Worm (Caenorhabditis elegans) whole organism, L3 larva: ENCODE data around the gene irld-25.

ENCODE experiments used
- ZK546.5 ChIP-seq: sonication (generic microtip); optimal IDR thresholded peaks from 2 replicates; lab custom pipeline; 2017; ENCODE audit warnings: missing biosample characterization, missing genetic modification characterization
- aly-2 ChIP-seq: fragments of 150-350 bp; optimal IDR thresholded peaks from 2 replicates; lab custom pipeline; 2014; ENCODE audit warnings: missing biosample characterization, missing genetic modification characterization
- ceh-16 ChIP-seq: sonication (generic microtip); optimal IDR thresholded peaks from 2 replicates; lab custom pipeline; 2017; ENCODE audit warnings: missing biosample characterization, missing genetic modification characterization
- ceh-28 ChIP-seq: fragments of 150-350 bp; optimal IDR thresholded peaks from 2 replicates; lab custom pipeline; 2014; ENCODE audit warnings: missing biosample characterization, missing genetic modification reagents, missing genetic modification characterization
- ceh-82 ChIP-seq: fragments of 150-350 bp; optimal IDR thresholded peaks from 2 replicates; lab custom pipeline; 2014; ENCODE audit warnings: missing biosample characterization, missing genetic modification characterization
- ceh-9 ChIP-seq: sonication (generic microtip); optimal IDR thresholded peaks from 2 replicates; lab custom pipeline; 2018; ENCODE audit warnings: missing biosample characterization, missing genetic modification characterization
- egl-27 ChIP-seq: sonication (generic microtip); optimal IDR thresholded peaks from 4 replicates; lab custom pipeline; 2017; ENCODE audit warnings: missing biosample characterization, missing genetic modification reagents, missing genetic modification characterization
- egl-5 ChIP-seq: fragments of 150-350 bp; optimal IDR thresholded peaks from 2 replicates; lab custom pipeline; 2017; ENCODE audit warnings: missing biosample characterization, missing genetic modification reagents, missing genetic modification characterization, inconsistent platforms
- elt-1 ChIP-seq: fragments of 150-350 bp; optimal IDR thresholded peaks from 2 replicates; lab custom pipeline; 2014; ENCODE audit warnings: missing biosample characterization, missing genetic modification characterization
- elt-3 ChIP-seq, 3 experiments: fragments of 150-350 bp in 1 of 3; sonication (generic microtip) in 2 of 3; optimal IDR thresholded peaks; 2 replicates in 2 of 3; 4 replicates in 1 of 3; lab custom pipeline; 2014 to 2017; ENCODE audit warnings: missing biosample characterization in 3 of 3, missing genetic modification characterization in 3 of 3
- fkh-10 ChIP-seq: sonication (generic microtip); optimal IDR thresholded peaks from 2 replicates; lab custom pipeline; 2017; ENCODE audit warnings: missing biosample characterization, missing genetic modification reagents, missing genetic modification characterization
- fkh-2 ChIP-seq: fragments of 150-350 bp; optimal IDR thresholded peaks from 2 replicates; lab custom pipeline; 2014; ENCODE audit warnings: missing biosample characterization, missing genetic modification reagents, missing genetic modification characterization
- fos-1 ChIP-seq: fragments of 150-350 bp; optimal IDR thresholded peaks from 2 replicates; lab custom pipeline; 2014; ENCODE audit warnings: missing biosample characterization, missing genetic modification characterization
- hmg-11 ChIP-seq: sonication (generic microtip); optimal IDR thresholded peaks from 2 replicates; lab custom pipeline; 2016; ENCODE audit warnings: missing genetic modification characterization, missing compliant biosample characterization
- lin-15B ChIP-seq: fragments of 150-350 bp; optimal IDR thresholded peaks from 2 replicates; lab custom pipeline; 2014; ENCODE audit warnings: missing biosample characterization, missing genetic modification characterization
- lin-39 ChIP-seq: fragments of 150-350 bp; optimal IDR thresholded peaks from 2 replicates; lab custom pipeline; 2018; ENCODE audit warnings: missing biosample characterization, missing genetic modification reagents, missing genetic modification characterization
- lsy-12 ChIP-seq: sonication (generic microtip); optimal IDR thresholded peaks from 2 replicates; lab custom pipeline; 2016; ENCODE audit warnings: mild to moderate bottlenecking, missing genetic modification characterization, missing compliant biosample characterization
- mdl-1 ChIP-seq: fragments of 150-350 bp; optimal IDR thresholded peaks from 2 replicates; lab custom pipeline; 2014; ENCODE audit warnings: missing biosample characterization, missing genetic modification characterization
- nfya-1 ChIP-seq: sonication (generic microtip); optimal IDR thresholded peaks from 2 replicates; lab custom pipeline; 2017; ENCODE audit warnings: missing genetic modification characterization, mild to moderate bottlenecking, missing compliant biosample characterization, antibody characterized with exemption, moderate library complexity; ENCODE audit not compliant: insufficient read depth
- nhr-12 ChIP-seq: fragments of 150-350 bp; optimal IDR thresholded peaks from 2 replicates; lab custom pipeline; 2014; ENCODE audit warnings: missing biosample characterization, missing genetic modification characterization
- nhr-23 ChIP-seq: fragments of 150-350 bp; optimal IDR thresholded peaks from 2 replicates; lab custom pipeline; 2014; ENCODE audit warnings: missing biosample characterization, missing genetic modification reagents, missing genetic modification characterization
- nhr-237 ChIP-seq: fragments of 150-350 bp; optimal IDR thresholded peaks from 2 replicates; lab custom pipeline; 2014; ENCODE audit warnings: missing biosample characterization, missing genetic modification characterization
- nhr-28 ChIP-seq: fragments of 150-350 bp; optimal IDR thresholded peaks from 2 replicates; lab custom pipeline; 2014; ENCODE audit warnings: missing biosample characterization, missing genetic modification characterization
- nhr-43 ChIP-seq: sonication (generic microtip); optimal IDR thresholded peaks from 2 replicates; lab custom pipeline; 2016; ENCODE audit warnings: mild to moderate bottlenecking, missing genetic modification characterization, missing compliant biosample characterization; ENCODE audit not compliant: poor library complexity, severe bottlenecking
- nhr-76 ChIP-seq: fragments of 150-350 bp; sonication (generic microtip); optimal IDR thresholded peaks from 5 replicates; lab custom pipeline; 2014; ENCODE audit warnings: missing biosample characterization, missing genetic modification characterization
- nhr-77 ChIP-seq: fragments of 150-350 bp; optimal IDR thresholded peaks from 2 replicates; lab custom pipeline; 2014; ENCODE audit warnings: missing biosample characterization, missing genetic modification characterization
- pha-4 ChIP-seq: fragments of 150-350 bp; optimal IDR thresholded peaks from 2 replicates; lab custom pipeline; 2014; ENCODE audit warnings: missing biosample characterization, missing genetic modification reagents, missing genetic modification characterization
- pqm-1 ChIP-seq: fragments of 150-350 bp; optimal IDR thresholded peaks from 2 replicates; lab custom pipeline; 2017; ENCODE audit warnings: missing biosample characterization, missing genetic modification characterization, inconsistent platforms
- sea-2 ChIP-seq: fragments of 150-350 bp; sonication (generic microtip); optimal IDR thresholded peaks from 4 replicates; lab custom pipeline; 2014; ENCODE audit warnings: missing biosample characterization, missing genetic modification reagents, missing genetic modification characterization
- skn-1 ChIP-seq: fragments of 150-350 bp; optimal IDR thresholded peaks from 2 replicates; lab custom pipeline; 2014; ENCODE audit warnings: missing biosample characterization, missing genetic modification characterization
- snpc-4 ChIP-seq: fragments of 150-350 bp; optimal IDR thresholded peaks from 2 replicates; lab custom pipeline; 2014; ENCODE audit warnings: missing biosample characterization, missing genetic modification characterization
- unc-39 ChIP-seq: sonication (generic microtip); optimal IDR thresholded peaks from 4 replicates; lab custom pipeline; 2017; ENCODE audit warnings: missing biosample characterization, missing genetic modification characterization
- unc-62 ChIP-seq: fragments of 150-350 bp; sonication (generic microtip); optimal IDR thresholded peaks from 4 replicates; lab custom pipeline; 2014; ENCODE audit warnings: missing biosample characterization, missing genetic modification reagents, missing genetic modification characterization
- zag-1 ChIP-seq: fragments of 150-350 bp; optimal IDR thresholded peaks from 2 replicates; lab custom pipeline; 2014; ENCODE audit warnings: missing biosample characterization, missing genetic modification characterization
- ztf-11 ChIP-seq: fragments of 150-350 bp; optimal IDR thresholded peaks from 2 replicates; lab custom pipeline; 2014; ENCODE audit warnings: missing biosample characterization, missing genetic modification characterization
- ztf-4 ChIP-seq: fragments of 150-350 bp; optimal IDR thresholded peaks from 2 replicates; lab custom pipeline; 2014; ENCODE audit warnings: missing biosample characterization, missing genetic modification characterization

The irld-25 gene

ce11 chrV:15238552-15238951, 17.1 kb downstream of the irld-25 start, which contains the start of gene srw-12:
Gene srw-12 (minus strand): TSS chrV:15238652.
- TF ChIP-seq nhr-237 (tag; lab: Kevin White, UChicago) = no peak
- no peak for TF ChIP-seq pqm-1 (tag; lab: Kevin White, UChicago)
- TF ChIP-seq nhr-12 (tag; lab: Kevin White, UChicago) = no peak
- TF ChIP-seq lin-39 (tag; lab: Kevin White, UChicago) = no peak
- TF ChIP-seq fkh-10 (GFP tag; lab: Kevin White, UChicago) = no peak
- TF ChIP-seq elt-1 (tag; lab: Kevin White, UChicago) = no peak
- TF ChIP-seq fkh-2 (tag; lab: Kevin White, UChicago) = no peak
- no peak for TF ChIP-seq sea-2 (GFP tag; lab: Kevin White, UChicago)
- TF ChIP-seq ZK546.5 = no peak
- TF ChIP-seq nhr-77 (tag; lab: Kevin White, UChicago) = no peak
- no peak for TF ChIP-seq ceh-16
- TF ChIP-seq nhr-28 (tag; lab: Kevin White, UChicago) = no peak

ce11 chrV:15240215-15240614, 18.8 kb downstream of the irld-25 start, which contains the start of gene srw-11:
Gene srw-11 (minus strand): TSS chrV:15240315.
- TF ChIP-seq ceh-9 (no peak), fos-1 (tag; lab: Kevin White, UChicago) (no peak), ztf-11 (tag; lab: Kevin White, UChicago) (no peak), nhr-237 (tag; lab: Kevin White, UChicago) (no peak), pqm-1 (tag; lab: Kevin White, UChicago) (no peak), egl-27 (tag; lab: Kevin White, UChicago) (no peak), skn-1 (tag; lab: Kevin White, UChicago) (no peak), ceh-16 (no peak), nhr-43 (tag; lab: Kevin White, UChicago) (no peak), unc-39 (tag; lab: Kevin White, UChicago) (no peak), mdl-1 (no peak), lin-39 (tag; lab: Kevin White, UChicago) (no peak)
- TF ChIP-seq, all 47 proteins: peak for 0

- TF ChIP-seq nfya-1 (no peak), lsy-12 (tag; lab: Kevin White, UChicago) (no peak), ceh-9 (no peak), nhr-28 (tag; lab: Kevin White, UChicago) (no peak), ZK546.5 (no peak), hmg-11 (tag; lab: Kevin White, UChicago) (no peak), ztf-4 (tag; lab: Kevin White, UChicago) (no peak), ceh-82 (tag; lab: Kevin White, UChicago) (no peak), unc-39 (tag; lab: Kevin White, UChicago) (no peak), elt-3 (tag; optimal IDR thresholded peaks at IDR 0.05; lab: Kevin White, UChicago) (no peak), unc-62 (GFP tag; lab: Kevin White, UChicago) (no peak), snpc-4 (tag; lab: Kevin White, UChicago) (no peak), pha-4 (tag; lab: Kevin White, UChicago) (no peak), pqm-1 (tag; lab: Kevin White, UChicago) (no peak), nhr-77 (tag; lab: Kevin White, UChicago) (no peak), ztf-11 (tag; lab: Kevin White, UChicago) (no peak), zag-1 (tag; lab: Kevin White, UChicago) (no peak)
Observed at ce11 chrV:15241259-15241658, 19.8 kb downstream of the irld-25 start, which contains the start of gene chil-12. Gene chil-12 (plus strand): TSS chrV:15241559.

- TF ChIP-seq ZK546.5 = no peak
- TF ChIP-seq elt-1 (tag; lab: Kevin White, UChicago) = no peak
- TF ChIP-seq lin-15B (tag; lab: Kevin White, UChicago) = no peak
- no peak for TF ChIP-seq fos-1 (tag; lab: Kevin White, UChicago)
- no peak for TF ChIP-seq unc-39 (tag; lab: Kevin White, UChicago)
- TF ChIP-seq zag-1 (tag; lab: Kevin White, UChicago) = no peak
- TF ChIP-seq pqm-1 (tag; lab: Kevin White, UChicago) = no peak
- no peak for TF ChIP-seq elt-3 (tag; optimal IDR thresholded peaks at IDR 0.05; lab: Kevin White, UChicago)
- no peak for TF ChIP-seq aly-2 (tag; lab: Kevin White, UChicago)
- TF ChIP-seq ztf-11 (tag; lab: Kevin White, UChicago) = no peak
- no peak for TF ChIP-seq ceh-82 (tag; lab: Kevin White, UChicago)
- no peak for TF ChIP-seq nhr-23
- no peak for TF ChIP-seq egl-5 (tag; lab: Kevin White, UChicago)
- no peak for TF ChIP-seq fkh-2 (tag; lab: Kevin White, UChicago)
- no peak for TF ChIP-seq ceh-28 (tag; lab: Kevin White, UChicago)
- TF ChIP-seq nhr-43 (tag; lab: Kevin White, UChicago) = no peak
- no peak for TF ChIP-seq nhr-76 (tag; lab: Kevin White, UChicago)
- TF ChIP-seq lsy-12 (tag; lab: Kevin White, UChicago) = no peak
- TF ChIP-seq sea-2 (GFP tag; lab: Kevin White, UChicago) = no peak
Observed at ce11 chrV:15244456-15244855, 23.0 kb downstream of the irld-25 start, which contains the start of gene kin-30. Gene kin-30 (plus strand): TSS chrV:15244756.
